Fruit fly (Drosophila melanogaster) whole organism, pupa: ENCODE data around the gene Crk.

Experiments
- CG14655 ChIP-seq: fragments of 200-800 bp; sonication (Bioruptor generic); optimal IDR thresholded peaks from 3 replicates; lab custom pipeline; 2017; ENCODE audit warnings: mild to moderate bottlenecking, missing biosample characterization, missing genetic modification reagents, missing genetic modification characterization
- CG8159 ChIP-seq: fragments of 200-800 bp; sonication (Bioruptor generic); optimal IDR thresholded peaks from 3 replicates; lab custom pipeline; 2018; ENCODE audit warnings: missing biosample characterization, mild to moderate bottlenecking, missing genetic modification characterization, moderate library complexity
- CG8301 ChIP-seq: fragments of 200-800 bp; sonication (Bioruptor generic); optimal IDR thresholded peaks from 2 replicates; lab custom pipeline; 2018; ENCODE audit warnings: missing biosample characterization, mild to moderate bottlenecking, missing genetic modification characterization
- EcR ChIP-seq: fragments of 200-800 bp; sonication (Bioruptor generic); optimal IDR thresholded peaks from 3 replicates; lab custom pipeline; 2019; ENCODE audit warnings: missing biosample characterization, missing genetic modification characterization, mild to moderate bottlenecking, moderate library complexity, missing genetic modification reagents
- Pif1A ChIP-seq: fragments of 200-800 bp; sonication (Bioruptor generic); optimal IDR thresholded peaks from 3 replicates; lab custom pipeline; 2016; ENCODE audit warnings: missing biosample characterization, missing genetic modification characterization
- Snoo ChIP-seq: fragments of 200-800 bp; sonication (Bioruptor generic); optimal IDR thresholded peaks from 3 replicates; lab custom pipeline; 2017; ENCODE audit warnings: missing biosample characterization, mild to moderate bottlenecking, missing genetic modification characterization, inconsistent platforms
- gl ChIP-seq: fragments of 200-800 bp; sonication (Bioruptor generic); optimal IDR thresholded peaks from 2 replicates; lab custom pipeline; 2018; ENCODE audit warnings: missing biosample characterization, mild to moderate bottlenecking, missing genetic modification characterization

DNA sequence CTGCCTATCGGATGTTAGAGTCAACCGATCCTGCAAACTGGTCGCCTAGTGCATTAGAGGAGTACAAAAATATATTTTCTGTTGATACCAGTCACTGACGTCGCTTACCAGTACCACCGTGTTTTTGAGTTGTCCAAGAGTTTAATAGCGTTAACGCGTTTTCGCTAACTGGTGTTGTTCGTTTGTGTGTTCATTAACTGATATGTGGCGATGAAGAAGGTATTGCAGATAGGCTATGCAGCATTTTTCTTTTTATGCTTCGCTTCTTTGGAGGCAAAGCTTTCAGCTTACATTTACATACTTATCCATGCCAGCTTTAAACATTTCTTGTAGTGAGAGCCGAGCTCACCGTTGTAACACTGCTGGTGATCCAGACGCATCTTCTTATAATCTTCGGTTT lies 28.4 kb downstream of the Crk start:
- TF ChIP-seq CG8301 (tag; lab: Kevin White, UChicago) (no peak), CG8159 (tag; lab: Kevin White, UChicago) (no peak), Snoo (tag; lab: Kevin White, UChicago) (no peak), EcR (no peak), CG14655 (GFP tag; lab: Kevin White, UChicago) (no peak), Pif1A (GFP tag; lab: Kevin White, UChicago) (no peak), gl (no peak)
